Worm (Caenorhabditis elegans): ENCODE measurements around the gene smf-2.

The smf-2 gene

ce11 chrX:6737329-6738008 lies 19.0 kb upstream of the smf-2 start (continued):
- TF ChIP-seq Y116A8C.19 (tag; optimal IDR thresholded peaks at IDR 0.05; ENCODE audit: borderline replicate concordance) (no peak), tbx-2 (tag; optimal IDR thresholded peaks at IDR 0.05) (peak; percentile 98), efl-1 (optimal IDR thresholded peaks at IDR 0.05) (peak; percentile 54 to 59), efl-1 (GFP tag; optimal IDR thresholded peaks at IDR 0.05 in 1 of 2) (peak; percentile 27 to 93), snpc-4 (tag; optimal IDR thresholded peaks at IDR 0.05) (peak; percentile 22), jun-1 (tag; optimal IDR thresholded peaks at IDR 0.05) (peak; percentile 80), pag-3 (tag; optimal IDR thresholded peaks at IDR 0.05; ENCODE audit: borderline replicate concordance, insufficient read depth) (no peak), ceh-8 (GFP tag; optimal IDR thresholded peaks at IDR 0.05) (no peak), lsy-2 (tag; optimal IDR thresholded peaks at IDR 0.05) (peak; percentile 75 to 82), F16B12.6 (tag; optimal IDR thresholded peaks at IDR 0.05) (no peak), irx-1 (tag; optimal IDR thresholded peaks at IDR 0.05) (peak; percentile 91), nhr-12 (tag; optimal IDR thresholded peaks at IDR 0.05) (no peak), mep-1 (tag; optimal IDR thresholded peaks at IDR 0.05) (peak; percentile 78), unc-30 (tag; optimal IDR thresholded peaks at IDR 0.05) (no peak), egl-27 (tag; optimal IDR thresholded peaks at IDR 0.05) (peak; percentile 93 to 96), unc-86 (tag; optimal IDR thresholded peaks at IDR 0.05) (peak; percentile 90), hlh-17 (GFP tag; optimal IDR thresholded peaks at IDR 0.05; ENCODE audit: borderline replicate concordance) (no peak), egl-13 (tag; optimal IDR thresholded peaks at IDR 0.05) (peak; percentile 81), fos-1 (tag; optimal IDR thresholded peaks at IDR 0.05) (peak; percentile 40), ceh-90 (tag; optimal IDR thresholded peaks at IDR 0.05) (no peak), ceh-88 (GFP tag; IDR thresholded peaks at IDR 0.05) (peak; percentile 83), rnt-1 (tag; optimal IDR thresholded peaks at IDR 0.05) (peak; percentile 90), dpl-1 (GFP tag; optimal IDR thresholded peaks at IDR 0.05) (peak; percentile 25 to 48 (median 42)), efl-3 (GFP tag; optimal IDR thresholded peaks at IDR 0.05) (peak; percentile 42), swsn-7 (tag; optimal IDR thresholded peaks at IDR 0.05) (peak; percentile 91), pqm-1 (tag; optimal IDR thresholded peaks at IDR 0.05) (no peak), fkh-4 (tag; optimal IDR thresholded peaks at IDR 0.05; ENCODE audit: borderline replicate concordance) (peak; percentile 40), unc-98 (GFP tag; IDR thresholded peaks at IDR 0.05) (0 out of 2 replicates have a peak, but pooled peaks have one; percentile 45), skn-1 (tag; optimal IDR thresholded peaks at IDR 0.05) (peak; percentile 78), xbp-1 (tag; optimal IDR thresholded peaks at IDR 0.05) (peak; percentile 97), zag-1 (tag; optimal IDR thresholded peaks at IDR 0.05) (no peak), alr-1 (tag; optimal IDR thresholded peaks at IDR 0.05; ENCODE audit: borderline replicate concordance) (no peak), pax-3 (tag; optimal IDR thresholded peaks at IDR 0.05) (peak; percentile 85), nhr-19 (GFP tag; conservative IDR thresholded peaks at IDR 0.05) (peak; percentile 95), ceh-63 (GFP tag; optimal IDR thresholded peaks at IDR 0.05) (no peak), C04F5.9 (tag; optimal IDR thresholded peaks at IDR 0.05) (peak; percentile 23), tlp-1 (tag; optimal IDR thresholded peaks at IDR 0.05) (no peak), lin-13 (GFP tag; optimal IDR thresholded peaks at IDR 0.05) (peak; percentile 68), lin-35 (GFP tag; optimal IDR thresholded peaks at IDR 0.05) (peak; percentile 56 to 75), nhr-237 (tag; optimal IDR thresholded peaks at IDR 0.05) (no peak), vab-15 (tag; optimal IDR thresholded peaks at IDR 0.05) (peak; percentile 48), unc-62 (GFP tag; optimal IDR thresholded peaks at IDR 0.05) (no peak), nhr-84 (tag; optimal IDR thresholded peaks at IDR 0.05) (no peak), dsc-1 (tag; optimal IDR thresholded peaks at IDR 0.05) (peak; percentile 91), ztf-4 (tag; optimal IDR thresholded peaks at IDR 0.05) (peak; percentile 93), isw-1 (GFP tag; IDR thresholded peaks at IDR 0.05) (peak; percentile 50), zip-4 (GFP tag; optimal IDR thresholded peaks at IDR 0.05) (peak; percentile 56), unc-130 (tag; optimal IDR thresholded peaks at IDR 0.05) (peak; percentile 93), aly-2 (tag; optimal IDR thresholded peaks at IDR 0.05) (no peak), ceh-82 (tag; optimal IDR thresholded peaks at IDR 0.05) (peak in 2 of 3 experiments; percentile 45 to 54)
